Worm (Caenorhabditis elegans): ENCODE measurements around the gene str-101.
"Not testable (repeated sequence)": the region's sequence is repeated elsewhere in the genome, so short reads cannot be mapped to it uniquely, and the experiment has no call there.

The str-101 gene

ce11 chrV:15687660-15688059 is 24.1 kb downstream of the str-101 start, which contains the start of gene nhr-197:
Gene nhr-197 (plus strand): TSS chrV:15687960.
- no peak for TF ChIP-seq ztf-23 (GFP tag; IDR thresholded peaks at IDR 0.05)
- no peak for TF ChIP-seq klf-2 (GFP tag; conservative IDR thresholded peaks at IDR 0.05)
- no peak for TF ChIP-seq cog-1 (tag; optimal IDR thresholded peaks at IDR 0.05)
- no peak for TF ChIP-seq ref-1 (GFP tag; conservative IDR thresholded peaks at IDR 0.05)
- TF ChIP-seq T22C8.4 (GFP tag; IDR thresholded peaks at IDR 0.05) = no peak
- TF ChIP-seq flt-1 (GFP tag; IDR thresholded peaks at IDR 0.05) = no peak

- TF ChIP-seq cog-1 (tag; optimal IDR thresholded peaks at IDR 0.05) (no peak), ztf-23 (GFP tag; IDR thresholded peaks at IDR 0.05) (no peak), T22C8.4 (GFP tag; IDR thresholded peaks at IDR 0.05) (no peak), ztf-29 (GFP tag; IDR thresholded peaks at IDR 0.05) (no peak), ref-1 (GFP tag; conservative IDR thresholded peaks at IDR 0.05) (no peak), klf-2 (GFP tag; conservative IDR thresholded peaks at IDR 0.05) (no peak), med-1 (GFP tag; optimal IDR thresholded peaks at IDR 0.05; ENCODE audit: insufficient read depth) (no peak), flt-1 (GFP tag; IDR thresholded peaks at IDR 0.05) (no peak), tab-1 (GFP tag; IDR thresholded peaks at IDR 0.05) (no peak)
Measured at ce11 chrV:15685599-15685998, 26.2 kb downstream of the str-101 start, which contains the start of gene nhr-196. Gene nhr-196 (plus strand): TSS chrV:15685716.

ce11 chrV:15677222-15677621 is 34.6 kb downstream of the str-101 start, which contains the start of gene nhr-52:
Gene nhr-52 (plus strand): TSS chrV:15677522.
- no peak for TF ChIP-seq tab-1 (GFP tag; IDR thresholded peaks at IDR 0.05)
- TF ChIP-seq flt-1 (GFP tag; IDR thresholded peaks at IDR 0.05) = no peak
- no peak for TF ChIP-seq med-1 (GFP tag; optimal IDR thresholded peaks at IDR 0.05; ENCODE audit: insufficient read depth)
- TF ChIP-seq klf-2 (GFP tag; conservative IDR thresholded peaks at IDR 0.05) = no peak
- TF ChIP-seq ztf-23 (GFP tag; IDR thresholded peaks at IDR 0.05) = no peak

- no peak for TF ChIP-seq ref-1 (GFP tag; conservative IDR thresholded peaks at IDR 0.05)
- TF ChIP-seq tab-1 (GFP tag; IDR thresholded peaks at IDR 0.05) = 0 out of 2 replicates have a peak, but pooled peaks have one; percentile 22
Measured at ce11 chrV:15674899-15675298, 36.9 kb downstream of the str-101 start.

- TF ChIP-seq cog-1 (tag; optimal IDR thresholded peaks at IDR 0.05) (no peak), T22C8.4 (GFP tag; IDR thresholded peaks at IDR 0.05) (no peak), ztf-29 (GFP tag; IDR thresholded peaks at IDR 0.05) (no peak), ref-1 (GFP tag; conservative IDR thresholded peaks at IDR 0.05) (no peak)
Measured at ce11 chrV:15673707-15674106, 38.1 kb downstream of the str-101 start, which contains the start of gene nhr-51. Gene nhr-51 (plus strand): TSS chrV:15674007.

- TF ChIP-seq tab-1 (GFP tag; IDR thresholded peaks at IDR 0.05); cog-1 (tag; optimal IDR thresholded peaks at IDR 0.05); T22C8.4 (GFP tag; IDR thresholded peaks at IDR 0.05): not testable (repeated sequence)
Measured at ce11 chrV:15670139-15670538, 41.7 kb downstream of the str-101 start, which contains the start of gene K06B4.15. Gene K06B4.15 (plus strand): TSS chrV:15670439.

ce11 chrV:15668870-15669269 is 42.9 kb downstream of the str-101 start, which contains the start of gene K06B4.4:
Gene K06B4.4 (plus strand): TSS chrV:15669170.
- TF ChIP-seq T22C8.4 (GFP tag; IDR thresholded peaks at IDR 0.05) = no peak
- no peak for TF ChIP-seq ztf-29 (GFP tag; IDR thresholded peaks at IDR 0.05)
- TF ChIP-seq cog-1 (tag; optimal IDR thresholded peaks at IDR 0.05) = no peak
- no peak for TF ChIP-seq klf-2 (GFP tag; conservative IDR thresholded peaks at IDR 0.05)
- no peak for TF ChIP-seq ref-1 (GFP tag; conservative IDR thresholded peaks at IDR 0.05)
- TF ChIP-seq tab-1 (GFP tag; IDR thresholded peaks at IDR 0.05) = no peak
- no peak for TF ChIP-seq med-1 (GFP tag; optimal IDR thresholded peaks at IDR 0.05; ENCODE audit: insufficient read depth)
- TF ChIP-seq flt-1 (GFP tag; IDR thresholded peaks at IDR 0.05) = no peak
- TF ChIP-seq ztf-23 (GFP tag; IDR thresholded peaks at IDR 0.05) = no peak

- TF ChIP-seq med-1 (GFP tag; optimal IDR thresholded peaks at IDR 0.05; ENCODE audit: insufficient read depth); flt-1 (GFP tag; IDR thresholded peaks at IDR 0.05); cog-1 (tag; optimal IDR thresholded peaks at IDR 0.05): not testable (repeated sequence)
Measured at ce11 chrV:15668200-15668599, 43.6 kb downstream of the str-101 start, which contains the start of gene F53E4.1. Gene F53E4.1 (minus strand): TSS chrV:15668300.

- TF ChIP-seq T22C8.4 (GFP tag; IDR thresholded peaks at IDR 0.05) (no peak), cog-1 (tag; optimal IDR thresholded peaks at IDR 0.05) (no peak), tab-1 (GFP tag; IDR thresholded peaks at IDR 0.05) (no peak), klf-2 (GFP tag; conservative IDR thresholded peaks at IDR 0.05) (no peak), med-1 (GFP tag; optimal IDR thresholded peaks at IDR 0.05; ENCODE audit: insufficient read depth) (no peak), ref-1 (GFP tag; conservative IDR thresholded peaks at IDR 0.05) (no peak), ztf-23 (GFP tag; IDR thresholded peaks at IDR 0.05) (no peak), flt-1 (GFP tag; IDR thresholded peaks at IDR 0.05) (no peak), ztf-29 (GFP tag; IDR thresholded peaks at IDR 0.05) (no peak)
Measured at ce11 chrV:15666718-15667117, 45.1 kb downstream of the str-101 start.

ce11 chrV:15664053-15664661 is 47.6 kb downstream of the str-101 start:
- TF ChIP-seq T22C8.4 (GFP tag; IDR thresholded peaks at IDR 0.05) (no peak), med-1 (GFP tag; optimal IDR thresholded peaks at IDR 0.05; ENCODE audit: insufficient read depth) (no peak), flt-1 (GFP tag; IDR thresholded peaks at IDR 0.05) (no peak), ref-1 (GFP tag; conservative IDR thresholded peaks at IDR 0.05) (no peak), ztf-23 (GFP tag; IDR thresholded peaks at IDR 0.05) (no peak), tab-1 (GFP tag; IDR thresholded peaks at IDR 0.05) (no peak), cog-1 (tag; optimal IDR thresholded peaks at IDR 0.05) (no peak), ztf-29 (GFP tag; IDR thresholded peaks at IDR 0.05) (no peak), klf-2 (GFP tag; conservative IDR thresholded peaks at IDR 0.05) (no peak)

Measured in whole organism, midembryonic.